Worm (Caenorhabditis elegans) whole organism, L2 larva: ENCODE data around the gene srpa-72.

ENCODE experiments used
- R02D3.7 ChIP-seq: fragments of 150-350 bp; optimal IDR thresholded peaks from 2 replicates; lab custom pipeline; 2014; ENCODE audit warnings: missing biosample characterization, missing genetic modification characterization
- ama-1 ChIP-seq: fragments of 150-350 bp; optimal IDR thresholded peaks from 2 replicates; lab custom pipeline; 2018; ENCODE audit warnings: inconsistent platforms
- egl-27 ChIP-seq: sonication (generic microtip); optimal IDR thresholded peaks from 3 replicates; lab custom pipeline; 2017; ENCODE audit warnings: missing biosample characterization, missing genetic modification reagents, missing genetic modification characterization
- elt-3 ChIP-seq: sonication (generic microtip); optimal IDR thresholded peaks from 2 replicates; lab custom pipeline; 2017; ENCODE audit warnings: missing biosample characterization, missing genetic modification characterization
- lin-13 ChIP-seq: fragments of 150-350 bp; optimal IDR thresholded peaks from 2 replicates; lab custom pipeline; 2014; ENCODE audit warnings: missing biosample characterization, missing genetic modification reagents, missing genetic modification characterization
- mab-5 ChIP-seq: fragments of 150-350 bp; optimal IDR thresholded peaks from 2 replicates; lab custom pipeline; 2014; ENCODE audit warnings: missing biosample characterization, missing genetic modification characterization
- nhr-11 ChIP-seq: fragments of 150-350 bp; optimal IDR thresholded peaks from 2 replicates; lab custom pipeline; 2014; ENCODE audit warnings: missing biosample characterization, missing genetic modification characterization
- nhr-21 ChIP-seq: fragments of 150-350 bp; optimal IDR thresholded peaks from 2 replicates; lab custom pipeline; 2014; ENCODE audit warnings: missing biosample characterization, missing genetic modification characterization
- sem-4 ChIP-seq: fragments of 150-350 bp; optimal IDR thresholded peaks from 2 replicates; lab custom pipeline; 2014; ENCODE audit warnings: missing biosample characterization, missing genetic modification reagents, missing genetic modification characterization
- unc-39 ChIP-seq: fragments of 150-350 bp; optimal IDR thresholded peaks from 2 replicates; lab custom pipeline; 2014; ENCODE audit warnings: missing biosample characterization, missing genetic modification characterization
- unc-55 ChIP-seq: fragments of 150-350 bp; sonication (generic microtip); optimal IDR thresholded peaks from 3 replicates; lab custom pipeline; 2014; ENCODE audit warnings: missing biosample characterization, missing genetic modification reagents, missing genetic modification characterization
- unc-62 ChIP-seq: fragments of 150-350 bp; optimal IDR thresholded peaks from 2 replicates; lab custom pipeline; 2014; ENCODE audit warnings: missing biosample characterization, missing genetic modification reagents, missing genetic modification characterization
- ztf-11 ChIP-seq: sonication (generic microtip); optimal IDR thresholded peaks from 2 replicates; lab custom pipeline; 2017; ENCODE audit warnings: missing biosample characterization, missing genetic modification characterization
- ztf-4 ChIP-seq: fragments of 150-350 bp; optimal IDR thresholded peaks from 2 replicates; lab custom pipeline; 2014; ENCODE audit warnings: missing biosample characterization, missing genetic modification characterization

DNA sequence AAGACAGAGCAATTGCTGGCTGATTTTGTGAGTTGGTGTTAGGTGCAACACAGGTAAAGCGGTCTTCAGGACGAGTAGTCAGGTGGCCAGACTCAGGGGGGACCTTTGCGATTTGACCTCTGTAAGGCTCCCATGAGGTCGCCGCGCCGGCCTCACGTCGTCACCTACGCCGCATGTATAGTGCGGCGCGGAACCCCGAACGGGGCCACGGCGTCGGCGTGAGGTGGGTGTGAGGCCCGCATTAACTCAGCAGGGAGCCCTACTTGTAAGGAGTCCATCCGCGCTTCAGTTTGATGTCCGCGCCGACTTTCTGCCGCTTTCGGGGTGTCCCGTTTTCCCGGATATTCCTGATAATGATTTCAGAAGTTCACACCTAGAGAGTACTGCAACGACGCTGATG is 32.7 kb upstream of the srpa-72 start:
- TF ChIP-seq egl-27 (tag; lab: Kevin White, UChicago): no peak
- TF ChIP-seq ama-1: no peak
- TF ChIP-seq nhr-21 (tag; lab: Kevin White, UChicago): no peak
- TF ChIP-seq unc-39 (tag; lab: Kevin White, UChicago): no peak
- no peak for TF ChIP-seq ztf-4 (tag; lab: Kevin White, UChicago)
- TF ChIP-seq unc-55 (GFP tag; lab: Kevin White, UChicago): no peak
- TF ChIP-seq lin-13 (GFP tag; lab: Kevin White, UChicago): no peak
- TF ChIP-seq unc-62: no peak
- TF ChIP-seq mab-5: no peak
- TF ChIP-seq ztf-11 (tag; lab: Kevin White, UChicago): no peak
- no peak for TF ChIP-seq elt-3 (tag; lab: Kevin White, UChicago)
- no peak for TF ChIP-seq R02D3.7 (tag; lab: Kevin White, UChicago)
- TF ChIP-seq nhr-11 (tag; lab: Kevin White, UChicago): no peak
- no peak for TF ChIP-seq sem-4 (tag; lab: Kevin White, UChicago)
